Worm (Caenorhabditis elegans) whole organism, late embryonic: ENCODE results near the gene clhm-1.

Experiments
- C08G9.2 ChIP-seq: sonication (generic microtip); optimal IDR thresholded peaks from 2 replicates; lab custom pipeline; 2016; ENCODE audit warnings: mild to moderate bottlenecking, missing genetic modification characterization, moderate library complexity, missing compliant biosample characterization
- ama-1 ChIP-seq: fragments of 150-350 bp; optimal IDR thresholded peaks from 2 replicates; lab custom pipeline; 2014
- ceh-14 ChIP-seq: sonication (generic microtip); optimal IDR thresholded peaks from 2 replicates; lab custom pipeline; 2016; ENCODE audit warnings: missing genotype, missing genetic modification characterization, missing compliant biosample characterization
- ceh-9 ChIP-seq: sonication (generic microtip); optimal IDR thresholded peaks from 2 replicates; lab custom pipeline; 2016; ENCODE audit warnings: mild to moderate bottlenecking, missing genetic modification characterization, inconsistent platforms, missing compliant biosample characterization
- elt-2 ChIP-seq: sonication (generic microtip); optimal IDR thresholded peaks from 2 replicates; lab custom pipeline; 2016; ENCODE audit warnings: missing genetic modification reagents, missing genetic modification characterization, missing compliant biosample characterization
- fkh-10 ChIP-seq: fragments of 150-350 bp; optimal IDR thresholded peaks from 2 replicates; lab custom pipeline; 2014; ENCODE audit warnings: missing biosample characterization, missing genetic modification reagents, missing genetic modification characterization
- gmeb-2 ChIP-seq: sonication (generic microtip); optimal IDR thresholded peaks from 2 replicates; lab custom pipeline; 2016; ENCODE audit warnings: missing genetic modification characterization, inconsistent platforms, missing compliant biosample characterization
- odd-2 ChIP-seq: sonication (generic microtip); optimal IDR thresholded peaks from 2 replicates; lab custom pipeline; 2017; ENCODE audit warnings: antibody characterized with exemption, mild to moderate bottlenecking, missing genetic modification characterization, missing compliant biosample characterization
- pag-3 ChIP-seq: sonication (generic microtip); optimal IDR thresholded peaks from 2 replicates; lab custom pipeline; 2016; ENCODE audit warnings: missing compliant biosample characterization, missing genetic modification characterization, borderline replicate concordance
- unc-3 ChIP-seq, 2 experiments: fragments of 200-800 bp in 1 of 2; sonication (Bioruptor generic) in 1 of 2; sonication (generic microtip) in 1 of 2; conservative IDR thresholded peaks in 1 of 2; optimal IDR thresholded peaks in 1 of 2; 2 replicates each; pipeline versions ENCODE4 v1.3.6 to Lab custom; 2016 to 2022; ENCODE audit warnings: missing compliant biosample characterization in 2 of 2, missing genetic modification characterization in 2 of 2, missing genetic modification reagents in 1 of 2
- unc-42 ChIP-seq: sonication (generic microtip); optimal IDR thresholded peaks from 2 replicates; lab custom pipeline; 2016; ENCODE audit warnings: missing genotype, missing genetic modification characterization, missing compliant biosample characterization

- no peak for TF ChIP-seq ama-1
- no peak for TF ChIP-seq pag-3
- TF ChIP-seq gmeb-2 (tag; lab: Kevin White, UChicago) = no peak
- no peak for TF ChIP-seq ceh-14 (tag; lab: Kevin White, UChicago)
- TF ChIP-seq unc-3 (GFP tag; conservative IDR thresholded peaks at IDR 0.05; lab: Robert Waterston, UW) = no peak
- TF ChIP-seq unc-3 (tag; optimal IDR thresholded peaks at IDR 0.05; lab: Kevin White, UChicago) = no peak
- peak; percentile 19 for TF ChIP-seq C08G9.2 (tag; lab: Kevin White, UChicago)
- no peak for TF ChIP-seq odd-2
- TF ChIP-seq elt-2 (tag; lab: Kevin White, UChicago) = peak; percentile 9
- TF ChIP-seq fkh-10 = no peak
- no peak for TF ChIP-seq unc-42
- TF ChIP-seq ceh-9 (tag; lab: Kevin White, UChicago) = no peak
Observed at ce11 chrII:6898017-6898779, 27.4 kb upstream of the clhm-1 start, which contains the start of gene hrpl-1.
